Fruit fly (Drosophila melanogaster): ENCODE measurements around the gene CG1677.
A peak's percentile ranks its signal among the peaks of the same experiment; 100 is the strongest.

The CG1677 gene

DNA sequence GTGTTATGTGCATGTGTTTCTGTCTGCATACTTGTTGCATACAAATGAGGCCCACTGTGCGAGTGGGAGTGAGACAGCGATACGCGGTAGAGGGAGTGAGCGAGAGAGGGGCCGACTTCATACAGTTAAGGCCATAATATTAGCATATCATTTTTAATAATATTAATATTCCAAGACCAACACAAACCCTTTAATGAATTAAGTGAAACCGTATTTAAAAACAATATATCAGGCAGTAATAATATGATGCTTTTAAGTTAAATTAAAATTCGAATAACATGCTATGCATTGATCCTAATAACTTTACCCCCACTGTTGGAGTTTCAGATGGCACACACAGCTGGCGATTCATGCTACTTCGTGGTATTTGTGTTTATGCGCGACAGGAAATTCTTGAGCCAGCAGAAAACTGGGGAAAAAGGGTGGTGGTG, 80.8 kb downstream of the CG1677 start (continued):
- TF ChIP-seq CG11294 (GFP tag; IDR thresholded peaks at IDR 0.05) (peak; percentile 95), net (GFP tag; optimal IDR thresholded peaks at IDR 0.05) (peak; percentile 98), pdm3 (GFP tag; optimal IDR thresholded peaks at IDR 0.05) (peak; percentile 97), CG9139 (GFP tag; optimal IDR thresholded peaks at IDR 0.05) (peak; percentile 97), CG10669 (GFP tag; optimal IDR thresholded peaks at IDR 0.05) (peak; percentile 97), Blimp-1 (GFP tag; optimal IDR thresholded peaks at IDR 0.05) (peak; percentile 91), esn (GFP tag; optimal IDR thresholded peaks at IDR 0.05) (peak; percentile 98), CG6808 (GFP tag; optimal IDR thresholded peaks at IDR 0.05) (peak; percentile 98), Hr39 (GFP tag; optimal IDR thresholded peaks at IDR 0.05) (peak; percentile 89), CG10631 (GFP tag; optimal IDR thresholded peaks at IDR 0.05) (peak; percentile 97), cyc (GFP tag; optimal IDR thresholded peaks at IDR 0.05) (peak; percentile 94), Eip93F (GFP tag; optimal IDR thresholded peaks at IDR 0.05) (peak; percentile 94), CG3919 (GFP tag; optimal IDR thresholded peaks at IDR 0.05) (peak; percentile 98), dsx (GFP tag; optimal IDR thresholded peaks at IDR 0.05; ENCODE audit: poor library complexity, severe bottlenecking) (peak; percentile 98)

dm6 chrX:7323649-7324511, 81.7 kb downstream of the CG1677 start, which contains the start of the genes Atg5 and Dok:
Gene Atg5 (minus strand): TSS chrX:7323770.
Gene Dok (plus strand): TSS chrX:7324214.
- TF ChIP-seq fkh (GFP tag; optimal IDR thresholded peaks at IDR 0.05), result peak; percentile 28
- no peak for TF ChIP-seq vri (GFP tag; optimal IDR thresholded peaks at IDR 0.05)
- peak; percentile 36 for TF ChIP-seq CG10631 (GFP tag; optimal IDR thresholded peaks at IDR 0.05)
- peak; percentile 51 for TF ChIP-seq Sox14 (GFP tag; optimal IDR thresholded peaks at IDR 0.05)
- TF ChIP-seq CG15336 (GFP tag; IDR thresholded peaks at IDR 0.05), result no peak
- no peak for TF ChIP-seq CG8632 (GFP tag; optimal IDR thresholded peaks at IDR 0.05)
- peak; percentile 14 for TF ChIP-seq Hr39 (GFP tag; optimal IDR thresholded peaks at IDR 0.05)
- no peak for TF ChIP-seq CG11902 (GFP tag; optimal IDR thresholded peaks at IDR 0.05)
- peak; percentile 16 for TF ChIP-seq CG3032 (tag; optimal IDR thresholded peaks at IDR 0.05)
- peak; percentile 31 for TF ChIP-seq CG31627 (GFP tag; optimal IDR thresholded peaks at IDR 0.05)
- TF ChIP-seq Sox102F (GFP tag; optimal IDR thresholded peaks at IDR 0.05), result no peak
- TF ChIP-seq CG4318 (GFP tag; optimal IDR thresholded peaks at IDR 0.05), result no peak
- no peak for TF ChIP-seq Met (GFP tag; optimal IDR thresholded peaks at IDR 0.05)
- TF ChIP-seq eg (GFP tag; IDR thresholded peaks at IDR 0.05), result 0 out of 3 replicates have a peak, but pooled peaks have one; percentile 22
- peak; percentile 7 for TF ChIP-seq OdsH (GFP tag; optimal IDR thresholded peaks at IDR 0.05)
- TF ChIP-seq cyc (GFP tag; optimal IDR thresholded peaks at IDR 0.05), result peak; percentile 33
- peak; percentile 20 for TF ChIP-seq Eip78C (GFP tag)

dm6 chrX:7321829-7322228, 83.8 kb downstream of the CG1677 start:
- TF ChIP-seq Lpt (GFP tag; optimal IDR thresholded peaks at IDR 0.05) (no peak), CG8632 (GFP tag; optimal IDR thresholded peaks at IDR 0.05) (no peak), CG1621 (tag; optimal IDR thresholded peaks at IDR 0.05) (no peak), CG32006 (GFP tag; optimal IDR thresholded peaks at IDR 0.05) (no peak), fkh (GFP tag; optimal IDR thresholded peaks at IDR 0.05) (peak; percentile 3), CG8119 (GFP tag; IDR thresholded peaks at IDR 0.05) (no peak)

DNA sequence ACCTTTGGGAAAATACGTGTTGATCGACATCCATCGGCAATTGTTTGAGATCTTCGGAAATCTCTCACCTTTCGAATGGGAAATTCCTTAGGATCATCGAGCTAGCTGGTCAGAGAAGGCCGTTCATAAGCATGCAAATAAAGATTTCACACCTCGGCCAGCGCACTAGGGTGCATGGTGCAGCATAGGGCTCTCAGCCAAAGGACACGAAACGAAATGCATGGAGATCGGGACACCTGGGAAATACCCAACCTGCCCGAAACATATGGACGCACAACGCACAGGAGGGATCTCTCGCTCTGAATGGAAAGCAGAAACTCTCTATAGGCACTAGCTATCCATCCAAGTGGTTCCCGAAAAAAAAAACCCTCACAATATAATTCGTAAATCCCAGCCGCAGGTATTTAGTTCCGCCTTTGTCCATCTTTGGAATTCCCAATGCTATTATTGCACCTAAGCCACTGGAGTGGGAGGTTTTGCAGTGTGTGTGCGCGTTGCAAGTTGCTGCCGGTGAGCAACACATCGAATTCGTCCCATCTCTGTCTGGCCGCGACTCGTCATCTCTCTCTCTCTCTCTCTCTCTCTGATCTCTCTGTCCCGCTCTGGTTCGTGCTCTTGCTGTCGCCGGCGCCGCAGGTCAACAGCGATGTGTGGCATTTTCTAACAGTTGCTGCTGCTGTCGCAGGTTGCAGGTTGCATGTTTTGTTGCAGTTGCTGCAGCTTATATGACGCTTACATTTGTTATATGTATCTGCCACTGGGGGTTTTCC, 85.0 kb downstream of the CG1677 start:
- peak; percentile 10 for TF ChIP-seq fkh (GFP tag; optimal IDR thresholded peaks at IDR 0.05)
- TF ChIP-seq Sox102F (GFP tag; optimal IDR thresholded peaks at IDR 0.05), result no peak
- TF ChIP-seq CG15336 (GFP tag; IDR thresholded peaks at IDR 0.05), result 0 out of 2 replicates have a peak, but pooled peaks have one; percentile 7
- no peak for TF ChIP-seq vri (GFP tag; optimal IDR thresholded peaks at IDR 0.05)

Measured in whole organism, prepupa.